Worm (Caenorhabditis elegans) whole organism, late embryonic: ENCODE results near the gene T12B5.15.

Experiments used
- C38D4.7 ChIP-seq: fragments of 200-800 bp; sonication (Bioruptor generic); optimal IDR thresholded peaks from 2 replicates; lab custom pipeline; 2018; ENCODE audit warnings: mild to moderate bottlenecking, missing genetic modification characterization, moderate library complexity, missing compliant biosample characterization
- F13H6.1 ChIP-seq: sonication (generic microtip); optimal IDR thresholded peaks from 2 replicates; lab custom pipeline; 2016; ENCODE audit warnings: missing genetic modification characterization, missing compliant biosample characterization
- K02D7.2 ChIP-seq: sonication (generic microtip); optimal IDR thresholded peaks from 2 replicates; lab custom pipeline; 2017; ENCODE audit warnings: mild to moderate bottlenecking, missing genetic modification characterization, missing compliant biosample characterization
- K09A11.1 ChIP-seq: sonication (generic microtip); optimal IDR thresholded peaks from 2 replicates; lab custom pipeline; 2017; ENCODE audit warnings: antibody characterized with exemption, mild to moderate bottlenecking, missing genetic modification characterization, missing compliant biosample characterization; ENCODE audit not compliant: insufficient read depth
- Y22D7AL.16 ChIP-seq: sonication (generic microtip); optimal IDR thresholded peaks from 2 replicates; lab custom pipeline; 2016; ENCODE audit warnings: missing genetic modification characterization, missing compliant biosample characterization
- ahr-1 ChIP-seq: sonication (generic microtip); optimal IDR thresholded peaks from 2 replicates; lab custom pipeline; 2016; ENCODE audit warnings: missing genetic modification characterization, missing compliant biosample characterization
- ceh-2 ChIP-seq: sonication (generic microtip); optimal IDR thresholded peaks from 2 replicates; lab custom pipeline; 2016; ENCODE audit warnings: missing genotype, missing genetic modification characterization, missing compliant biosample characterization
- ceh-22 ChIP-seq: sonication (generic microtip); optimal IDR thresholded peaks from 2 replicates; lab custom pipeline; 2017; ENCODE audit warnings: missing biosample characterization, missing genetic modification characterization
- ceh-24 ChIP-seq: sonication (generic microtip); optimal IDR thresholded peaks from 2 replicates; lab custom pipeline; 2016; ENCODE audit warnings: mild to moderate bottlenecking, missing genetic modification characterization, missing compliant biosample characterization
- ceh-30 ChIP-seq: fragments of 150-350 bp; optimal IDR thresholded peaks from 2 replicates; lab custom pipeline; 2014; ENCODE audit warnings: missing biosample characterization, missing genetic modification characterization
- ceh-31 ChIP-seq: sonication (generic microtip); optimal IDR thresholded peaks from 2 replicates; lab custom pipeline; 2016; ENCODE audit warnings: missing genetic modification characterization, missing compliant biosample characterization
- ceh-45 ChIP-seq: fragments of 200-800 bp; sonication (Bioruptor generic); IDR thresholded peaks from 2 replicates; pipeline ENCODE4 v1.3.6; 2022; ENCODE audit warnings: missing genetic modification reagents, missing genetic modification characterization, missing compliant biosample characterization
- ceh-9 ChIP-seq: sonication (generic microtip); optimal IDR thresholded peaks from 2 replicates; lab custom pipeline; 2016; ENCODE audit warnings: mild to moderate bottlenecking, missing genetic modification characterization, inconsistent platforms, missing compliant biosample characterization
- dmd-4 ChIP-seq: sonication (generic microtip); optimal IDR thresholded peaks from 2 replicates; lab custom pipeline; 2016; ENCODE audit warnings: borderline replicate concordance, missing genetic modification characterization, missing compliant biosample characterization
- dve-1 ChIP-seq: sonication (generic microtip); optimal IDR thresholded peaks from 2 replicates; lab custom pipeline; 2017; ENCODE audit warnings: antibody characterized with exemption, mild to moderate bottlenecking, missing genetic modification characterization, missing compliant biosample characterization
- elt-2 ChIP-seq: sonication (generic microtip); optimal IDR thresholded peaks from 2 replicates; lab custom pipeline; 2016; ENCODE audit warnings: missing genetic modification reagents, missing genetic modification characterization, missing compliant biosample characterization
- ets-4 ChIP-seq: sonication (generic microtip); optimal IDR thresholded peaks from 2 replicates; lab custom pipeline; 2016; ENCODE audit warnings: missing genetic modification characterization, missing compliant biosample characterization
- eyg-1 ChIP-seq: sonication (generic microtip); optimal IDR thresholded peaks from 2 replicates; lab custom pipeline; 2016; ENCODE audit warnings: missing genotype, missing genetic modification characterization, missing compliant biosample characterization
- fax-1 ChIP-seq: sonication (generic microtip); optimal IDR thresholded peaks from 2 replicates; lab custom pipeline; 2016; ENCODE audit warnings: missing genotype, missing genetic modification characterization, missing compliant biosample characterization
- fkh-10 ChIP-seq: fragments of 150-350 bp; optimal IDR thresholded peaks from 2 replicates; lab custom pipeline; 2014; ENCODE audit warnings: missing biosample characterization, missing genetic modification reagents, missing genetic modification characterization
- fkh-6 ChIP-seq: sonication (generic microtip); optimal IDR thresholded peaks from 2 replicates; lab custom pipeline; 2016; ENCODE audit warnings: missing genetic modification characterization, missing compliant biosample characterization
- gmeb-2 ChIP-seq: sonication (generic microtip); optimal IDR thresholded peaks from 2 replicates; lab custom pipeline; 2016; ENCODE audit warnings: missing genetic modification characterization, inconsistent platforms, missing compliant biosample characterization
- hlh-13 ChIP-seq: fragments of 200-800 bp; sonication (Bioruptor generic); optimal IDR thresholded peaks from 2 replicates; lab custom pipeline; 2018; ENCODE audit warnings: mild to moderate bottlenecking, missing genetic modification characterization, missing compliant biosample characterization
- hlh-30 ChIP-seq: sonication (generic microtip); optimal IDR thresholded peaks from 2 replicates; lab custom pipeline; 2017; ENCODE audit warnings: antibody characterized with exemption, missing genetic modification characterization, missing compliant biosample characterization; ENCODE audit not compliant: insufficient read depth
- hlh-8 ChIP-seq: sonication (generic microtip); optimal IDR thresholded peaks from 2 replicates; lab custom pipeline; 2016; ENCODE audit warnings: missing genotype, missing genetic modification characterization, missing compliant biosample characterization
- lim-6 ChIP-seq: sonication (generic microtip); optimal IDR thresholded peaks from 2 replicates; lab custom pipeline; 2016; ENCODE audit warnings: missing genetic modification characterization, missing compliant biosample characterization
- madf-2 ChIP-seq: sonication (generic microtip); optimal IDR thresholded peaks from 2 replicates; lab custom pipeline; 2017; ENCODE audit warnings: missing genetic modification characterization, missing compliant biosample characterization
- mec-3 ChIP-seq: sonication (generic microtip); optimal IDR thresholded peaks from 2 replicates; lab custom pipeline; 2016; ENCODE audit warnings: borderline replicate concordance, missing genetic modification characterization, missing compliant biosample characterization
- nfya-1 ChIP-seq: sonication (generic microtip); optimal IDR thresholded peaks from 2 replicates; lab custom pipeline; 2017; ENCODE audit warnings: missing genetic modification characterization, mild to moderate bottlenecking, missing compliant biosample characterization, antibody characterized with exemption, moderate library complexity
- nhr-11 ChIP-seq: fragments of 150-350 bp; optimal IDR thresholded peaks from 2 replicates; lab custom pipeline; 2014; ENCODE audit warnings: missing biosample characterization, missing genetic modification characterization
- npax-4 ChIP-seq: sonication (generic microtip); optimal IDR thresholded peaks from 2 replicates; lab custom pipeline; 2016; ENCODE audit warnings: missing genetic modification characterization, missing compliant biosample characterization
- odd-2 ChIP-seq: sonication (generic microtip); optimal IDR thresholded peaks from 2 replicates; lab custom pipeline; 2017; ENCODE audit warnings: antibody characterized with exemption, mild to moderate bottlenecking, missing genetic modification characterization, missing compliant biosample characterization
- pag-3 ChIP-seq: sonication (generic microtip); optimal IDR thresholded peaks from 2 replicates; lab custom pipeline; 2016; ENCODE audit warnings: missing compliant biosample characterization, missing genetic modification characterization, borderline replicate concordance
- pat-9 ChIP-seq: fragments of 200-800 bp; sonication (Bioruptor generic); optimal IDR thresholded peaks from 2 replicates; lab custom pipeline; 2018; ENCODE audit warnings: mild to moderate bottlenecking, missing genetic modification characterization, moderate library complexity, missing compliant biosample characterization
- pha-2 ChIP-seq: sonication (generic microtip); optimal IDR thresholded peaks from 2 replicates; lab custom pipeline; 2017; ENCODE audit warnings: mild to moderate bottlenecking, missing genetic modification characterization, missing compliant biosample characterization
- pqm-1 ChIP-seq: sonication (generic microtip); optimal IDR thresholded peaks from 2 replicates; lab custom pipeline; 2016; ENCODE audit warnings: missing genetic modification characterization, missing compliant biosample characterization
- pros-1 ChIP-seq: fragments of 150-350 bp; optimal IDR thresholded peaks from 2 replicates; lab custom pipeline; 2014; ENCODE audit warnings: missing biosample characterization, missing genetic modification reagents, missing genetic modification characterization
- ref-2 ChIP-seq: sonication (generic microtip); optimal IDR thresholded peaks from 2 replicates; lab custom pipeline; 2016; ENCODE audit warnings: missing genetic modification characterization, missing compliant biosample characterization
- rnt-1 ChIP-seq: sonication (generic microtip); optimal IDR thresholded peaks from 2 replicates; lab custom pipeline; 2016; ENCODE audit warnings: missing genetic modification characterization, missing compliant biosample characterization
- sdc-2 ChIP-seq: sonication (generic microtip); optimal IDR thresholded peaks from 2 replicates; lab custom pipeline; 2016; ENCODE audit warnings: missing genotype, missing genetic modification characterization, missing compliant biosample characterization
- sox-2 ChIP-seq: fragments of 200-800 bp; sonication (Bioruptor generic); IDR thresholded peaks from 2 replicates; pipeline ENCODE4 v1.3.6; 2022; ENCODE audit warnings: missing genetic modification reagents, missing genetic modification characterization, missing compliant biosample characterization
- sox-4 ChIP-seq: sonication (generic microtip); optimal IDR thresholded peaks from 2 replicates; lab custom pipeline; 2017; ENCODE audit warnings: mild to moderate bottlenecking, missing genetic modification characterization, inconsistent platforms, missing compliant biosample characterization
- syd-9 ChIP-seq: sonication (generic microtip); optimal IDR thresholded peaks from 2 replicates; lab custom pipeline; 2016; ENCODE audit warnings: mild to moderate bottlenecking, missing genetic modification characterization, moderate library complexity, missing compliant biosample characterization
- tbx-2 ChIP-seq: sonication (generic microtip); optimal IDR thresholded peaks from 2 replicates; lab custom pipeline; 2016; ENCODE audit warnings: missing genetic modification characterization, missing compliant biosample characterization
- tbx-7 ChIP-seq: sonication (generic microtip); optimal IDR thresholded peaks from 2 replicates; lab custom pipeline; 2016; ENCODE audit warnings: missing genotype, missing genetic modification characterization, missing compliant biosample characterization
- unc-55 ChIP-seq: sonication (generic microtip); optimal IDR thresholded peaks from 2 replicates; lab custom pipeline; 2017; ENCODE audit warnings: missing biosample characterization, missing genetic modification reagents, missing genetic modification characterization
- zip-5 ChIP-seq: sonication (generic microtip); optimal IDR thresholded peaks from 2 replicates; lab custom pipeline; 2016; ENCODE audit warnings: missing genetic modification characterization, missing compliant biosample characterization
- ztf-16 ChIP-seq: sonication (generic microtip); optimal IDR thresholded peaks from 2 replicates; lab custom pipeline; 2017; ENCODE audit warnings: missing genetic modification characterization, missing compliant biosample characterization

The T12B5.15 gene

DNA sequence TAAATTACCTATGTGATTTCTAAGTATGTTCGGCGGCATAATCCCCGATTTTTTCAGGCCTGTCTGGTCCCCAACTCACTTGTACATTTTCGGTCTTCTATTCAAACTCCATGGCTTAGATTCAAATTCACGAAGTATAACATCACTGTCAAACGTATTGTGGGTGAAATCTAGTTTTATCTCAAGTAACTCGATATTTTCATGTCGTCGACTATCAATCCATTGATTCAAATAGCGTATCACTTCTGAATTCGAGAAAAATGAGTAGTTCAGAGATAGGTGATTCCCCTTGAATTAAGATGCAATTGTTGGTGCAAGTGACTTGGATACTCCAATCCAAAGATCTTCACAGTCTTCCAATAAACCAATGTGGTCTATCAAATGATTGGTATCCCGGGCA lies 10.2 kb upstream of the T12B5.15 start:
- TF ChIP-seq pros-1 (tag; lab: Kevin White, UChicago) (no peak), eyg-1 (tag; lab: Kevin White, UChicago) (no peak), ceh-31 (tag; lab: Kevin White, UChicago) (no peak), F13H6.1 (tag; lab: Kevin White, UChicago) (no peak), Y22D7AL.16 (tag; lab: Kevin White, UChicago) (no peak), unc-55 (GFP tag; lab: Kevin White, UChicago) (no peak), zip-5 (no peak), tbx-2 (no peak), ceh-2 (tag; lab: Kevin White, UChicago) (no peak), syd-9 (tag; lab: Kevin White, UChicago) (no peak), K02D7.2 (tag; lab: Kevin White, UChicago) (no peak), ceh-22 (tag; lab: Kevin White, UChicago) (no peak), pha-2 (tag; lab: Kevin White, UChicago) (no peak), fkh-6 (no peak), ref-2 (tag; lab: Kevin White, UChicago) (no peak), sox-2 (no peak), fax-1 (tag; lab: Kevin White, UChicago) (no peak), pag-3 (no peak), madf-2 (no peak), ztf-16 (tag; lab: Kevin White, UChicago) (no peak)

DNA sequence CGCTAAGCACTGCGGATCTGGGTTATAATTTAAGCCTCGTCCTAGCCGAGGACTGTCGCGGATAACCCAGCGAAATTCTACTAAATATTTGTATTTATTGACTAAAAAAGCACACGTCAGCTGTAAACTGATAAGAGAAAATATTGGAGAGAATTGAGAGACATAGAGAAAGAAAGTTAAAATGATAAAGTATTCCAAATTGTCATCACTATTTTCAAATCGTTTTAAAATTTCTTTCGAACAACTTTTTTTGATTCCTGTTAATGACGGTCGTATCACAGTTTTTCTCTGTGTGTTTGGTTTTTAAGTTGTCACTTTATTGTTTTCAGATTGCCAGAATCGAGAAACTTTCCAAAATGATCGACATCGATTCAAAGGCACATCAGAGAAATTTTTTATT lies 7.5 kb upstream of the T12B5.15 start, which contains the start of gene fbxa-51:
Gene fbxa-51, plus strand, starts transcription at position 322 of the 400 bp plus-strand sequence.
- no peak for TF ChIP-seq elt-2 (tag; lab: Kevin White, UChicago)
- no peak for TF ChIP-seq pha-2 (tag; lab: Kevin White, UChicago)
- no peak for TF ChIP-seq sdc-2 (tag; lab: Kevin White, UChicago)
- TF ChIP-seq lim-6 (tag; lab: Kevin White, UChicago), result no peak
- TF ChIP-seq ahr-1, result no peak
- TF ChIP-seq gmeb-2, result no peak
- TF ChIP-seq K09A11.1, result no peak
- no peak for TF ChIP-seq hlh-30 (tag; lab: Kevin White, UChicago)
- no peak for TF ChIP-seq pqm-1
- TF ChIP-seq ceh-24 (tag; lab: Kevin White, UChicago), result no peak
- no peak for TF ChIP-seq ceh-30 (tag; lab: Kevin White, UChicago)
- no peak for TF ChIP-seq unc-55 (GFP tag; lab: Kevin White, UChicago)
- no peak for TF ChIP-seq npax-4 (tag; lab: Kevin White, UChicago)
- TF ChIP-seq hlh-13 (GFP tag; lab: Kevin White, UChicago), result no peak
- no peak for TF ChIP-seq odd-2
- TF ChIP-seq hlh-8 (tag; lab: Kevin White, UChicago), result no peak
- TF ChIP-seq nhr-11 (tag; lab: Kevin White, UChicago), result no peak
- TF ChIP-seq C38D4.7 (GFP tag; lab: Kevin White, UChicago), result no peak
- no peak for TF ChIP-seq ets-4

DNA sequence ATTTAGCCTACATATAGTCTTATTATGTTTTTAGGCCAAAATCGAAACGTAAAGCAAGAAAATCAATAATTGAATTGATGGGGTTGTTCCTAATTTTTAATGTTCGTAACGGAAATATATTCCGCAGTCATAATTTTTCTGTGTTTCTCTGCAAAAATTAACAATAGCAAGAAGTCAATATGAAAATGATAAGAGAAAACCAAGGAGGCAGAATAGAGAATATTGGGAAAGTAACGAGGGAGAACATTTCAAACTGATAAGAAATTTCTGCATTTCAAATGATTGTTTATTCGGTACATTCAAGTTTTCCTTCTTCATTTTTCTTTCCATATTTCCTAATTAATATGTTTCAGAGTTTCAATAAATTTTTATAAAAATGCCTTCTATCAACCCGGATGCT lies 1.5 kb upstream of the T12B5.15 start, which contains the start of gene fbxa-54:
Gene fbxa-54, plus strand, starts transcription at position 354 of the 400 bp plus-strand sequence.
- no peak for TF ChIP-seq fkh-10 (GFP tag; lab: Kevin White, UChicago)
- TF ChIP-seq dve-1 (tag; lab: Kevin White, UChicago), result no peak
- TF ChIP-seq tbx-7 (tag; lab: Kevin White, UChicago), result no peak
- TF ChIP-seq dmd-4 (tag; lab: Kevin White, UChicago), result no peak
- TF ChIP-seq ceh-9, result no peak
- no peak for TF ChIP-seq pag-3
- TF ChIP-seq ceh-30 (tag; lab: Kevin White, UChicago), result no peak
- no peak for TF ChIP-seq ceh-22 (tag; lab: Kevin White, UChicago)
- TF ChIP-seq ets-4, result no peak
- no peak for TF ChIP-seq pat-9 (tag; lab: Kevin White, UChicago)
- TF ChIP-seq nfya-1 (tag; lab: Kevin White, UChicago), result no peak
- TF ChIP-seq sox-4 (tag; lab: Kevin White, UChicago), result no peak
- TF ChIP-seq rnt-1, result no peak
- TF ChIP-seq pros-1 (tag; lab: Kevin White, UChicago), result no peak
- TF ChIP-seq K09A11.1, result no peak
- TF ChIP-seq mec-3, result no peak
- TF ChIP-seq ceh-45 (GFP tag; lab: Robert Waterston, UW), result no peak
- TF ChIP-seq zip-5, result no peak
